Worm (Caenorhabditis elegans): ENCODE results near the gene B0250.5.

Gene B0250.5

DNA sequence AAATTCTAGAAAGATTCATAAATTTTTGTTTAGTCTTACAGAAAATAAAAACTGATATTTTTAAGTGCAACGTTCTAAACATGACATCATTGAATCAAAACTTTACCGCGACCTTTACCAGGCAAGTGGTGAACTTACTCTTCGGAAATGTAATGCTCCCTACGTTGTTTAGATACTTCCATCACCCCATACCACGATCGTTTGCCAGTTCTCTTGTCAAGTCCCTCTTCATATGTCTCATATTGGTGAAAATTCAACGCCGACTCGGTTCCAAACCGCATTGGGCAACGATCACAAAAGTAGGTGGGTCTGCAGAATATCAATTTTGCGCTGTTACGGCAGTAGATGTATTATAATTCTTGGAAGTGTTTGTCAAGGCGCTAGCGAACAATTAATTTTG is 32.9 kb upstream of the B0250.5 start, which contains the start of gene B0250.18:
Gene B0250.18 (minus strand): TSS at position 101 of the 400 bp plus-strand sequence.
- no peak for TF ChIP-seq ama-1 (optimal IDR thresholded peaks at IDR 0.05)
- TF ChIP-seq ceh-36 (tag; optimal IDR thresholded peaks at IDR 0.05) = no peak
- no peak for TF ChIP-seq scrt-1 (GFP tag; IDR thresholded peaks at IDR 0.05)
- no peak for TF ChIP-seq tbx-37 (GFP tag; conservative IDR thresholded peaks at IDR 0.05)
- no peak for TF ChIP-seq sea-1 (GFP tag; conservative IDR thresholded peaks at IDR 0.05)
- no peak for TF ChIP-seq hmbx-1 (tag; optimal IDR thresholded peaks at IDR 0.05)

- TF ChIP-seq hmg-4 (GFP tag; optimal IDR thresholded peaks at IDR 0.05) = peak; percentile 9
- no peak for TF ChIP-seq pes-1 (GFP tag; IDR thresholded peaks at IDR 0.05)
- no peak for TF ChIP-seq ceh-13 (GFP tag; optimal IDR thresholded peaks at IDR 0.05)
These were observed 28.9 kb upstream of the B0250.5 start for ce11 chrV:20464778-20465177.

- TF ChIP-seq tra-4 (tag; optimal IDR thresholded peaks at IDR 0.05) = no peak
- TF ChIP-seq B0310.2 (tag; optimal IDR thresholded peaks at IDR 0.05) = no peak
- TF ChIP-seq ceh-13 (GFP tag; optimal IDR thresholded peaks at IDR 0.05) = no peak
- no peak for TF ChIP-seq hmbx-1 (tag; optimal IDR thresholded peaks at IDR 0.05)
- no peak for TF ChIP-seq sea-1 (GFP tag; conservative IDR thresholded peaks at IDR 0.05)
- TF ChIP-seq ama-1 (optimal IDR thresholded peaks at IDR 0.05) = no peak
- no peak for TF ChIP-seq aly-1 (tag; optimal IDR thresholded peaks at IDR 0.05)
- TF ChIP-seq ets-7 (tag; optimal IDR thresholded peaks at IDR 0.05) = no peak
- TF ChIP-seq tbx-11 (GFP tag; IDR thresholded peaks at IDR 0.05) = no peak
- no peak for TF ChIP-seq ceh-36 (tag; optimal IDR thresholded peaks at IDR 0.05)
- no peak for TF ChIP-seq hmg-4 (GFP tag; optimal IDR thresholded peaks at IDR 0.05)
- TF ChIP-seq scrt-1 (GFP tag; IDR thresholded peaks at IDR 0.05) = no peak
- TF ChIP-seq F13C5.2 (tag; optimal IDR thresholded peaks at IDR 0.05) = no peak
- TF ChIP-seq tbx-37 (GFP tag; conservative IDR thresholded peaks at IDR 0.05) = no peak
- no peak for TF ChIP-seq hnd-1 (tag; optimal IDR thresholded peaks at IDR 0.05)
- TF ChIP-seq flt-1 (GFP tag; IDR thresholded peaks at IDR 0.05) = no peak
These were observed 23.3 kb upstream of the B0250.5 start, which contains the start of gene B0250.8 for ce11 chrV:20470385-20470784. Gene B0250.8 (minus strand): TSS chrV:20470485.

DNA sequence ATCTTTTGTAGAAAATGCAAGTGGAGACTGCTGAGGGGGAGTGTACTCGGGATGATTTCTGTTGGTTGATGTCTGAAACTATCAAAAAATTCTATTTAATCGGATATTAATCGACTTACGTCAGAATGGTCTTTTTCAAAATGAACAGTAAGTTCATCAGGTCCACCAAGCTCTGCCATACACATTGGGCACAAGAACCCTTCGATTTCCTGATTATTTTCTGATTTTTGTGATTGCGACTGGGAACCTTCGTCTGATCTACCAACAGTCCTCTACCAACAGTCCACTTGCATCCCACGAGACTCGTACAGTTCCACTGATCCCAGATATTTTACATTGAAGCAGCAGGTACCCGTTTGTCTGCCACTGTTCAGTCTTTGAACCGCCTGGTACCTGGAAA is 18.7 kb upstream of the B0250.5 start:
- TF ChIP-seq hnd-1 (tag; optimal IDR thresholded peaks at IDR 0.05) (no peak), ama-1 (optimal IDR thresholded peaks at IDR 0.05) (no peak), tbx-37 (GFP tag; conservative IDR thresholded peaks at IDR 0.05) (no peak), tra-4 (tag; optimal IDR thresholded peaks at IDR 0.05) (no peak)

- no peak for TF ChIP-seq B0310.2 (tag; optimal IDR thresholded peaks at IDR 0.05)
- TF ChIP-seq ceh-13 (GFP tag; optimal IDR thresholded peaks at IDR 0.05) = no peak
- TF ChIP-seq ets-7 (tag; optimal IDR thresholded peaks at IDR 0.05) = no peak
- no peak for TF ChIP-seq ceh-36 (tag; optimal IDR thresholded peaks at IDR 0.05)
- no peak for TF ChIP-seq ama-1 (optimal IDR thresholded peaks at IDR 0.05)
- no peak for TF ChIP-seq aly-1 (tag; optimal IDR thresholded peaks at IDR 0.05)
- no peak for TF ChIP-seq sea-1 (GFP tag; conservative IDR thresholded peaks at IDR 0.05)
- TF ChIP-seq scrt-1 (GFP tag; IDR thresholded peaks at IDR 0.05) = no peak
- TF ChIP-seq hmbx-1 (tag; optimal IDR thresholded peaks at IDR 0.05) = no peak
- no peak for TF ChIP-seq hmg-4 (GFP tag; optimal IDR thresholded peaks at IDR 0.05)
- TF ChIP-seq tbx-11 (GFP tag; IDR thresholded peaks at IDR 0.05) = no peak
- TF ChIP-seq flt-1 (GFP tag; IDR thresholded peaks at IDR 0.05) = no peak
- no peak for TF ChIP-seq F13C5.2 (tag; optimal IDR thresholded peaks at IDR 0.05)
- TF ChIP-seq pes-1 (GFP tag; IDR thresholded peaks at IDR 0.05) = no peak
These were observed 17.9 kb upstream of the B0250.5 start, which contains the start of gene B0250.7 for ce11 chrV:20475830-20476229. Gene B0250.7 (minus strand): TSS chrV:20476061.

- TF ChIP-seq sea-1 (GFP tag; conservative IDR thresholded peaks at IDR 0.05) (no peak), ceh-13 (GFP tag; optimal IDR thresholded peaks at IDR 0.05) (no peak), hnd-1 (tag; optimal IDR thresholded peaks at IDR 0.05) (no peak), tbx-37 (GFP tag; conservative IDR thresholded peaks at IDR 0.05) (no peak), hmg-4 (GFP tag; optimal IDR thresholded peaks at IDR 0.05) (no peak), pes-1 (GFP tag; IDR thresholded peaks at IDR 0.05) (no peak)
These were observed 17.2 kb upstream of the B0250.5 start for ce11 chrV:20476514-20476913.

- TF ChIP-seq flt-1 (GFP tag; IDR thresholded peaks at IDR 0.05) (no peak), pes-1 (GFP tag; IDR thresholded peaks at IDR 0.05) (no peak)
These were observed 16.7 kb upstream of the B0250.5 start for ce11 chrV:20476981-20477380.

- no peak for TF ChIP-seq ama-1 (optimal IDR thresholded peaks at IDR 0.05)
- TF ChIP-seq hnd-1 (tag; optimal IDR thresholded peaks at IDR 0.05) = no peak
- TF ChIP-seq hmbx-1 (tag; optimal IDR thresholded peaks at IDR 0.05) = no peak
- 0 out of 2 replicates have a peak, but pooled peaks have one; percentile 15 for TF ChIP-seq flt-1 (GFP tag; IDR thresholded peaks at IDR 0.05)
- TF ChIP-seq tbx-11 (GFP tag; IDR thresholded peaks at IDR 0.05) = no peak
- no peak for TF ChIP-seq tra-4 (tag; optimal IDR thresholded peaks at IDR 0.05)
- no peak for TF ChIP-seq ets-7 (tag; optimal IDR thresholded peaks at IDR 0.05)
These were observed 14.5 kb upstream of the B0250.5 start, which contains the start of the genes calf-1 and rpl-2 for ce11 chrV:20479013-20479739. Gene calf-1 (minus strand): TSS chrV:20479089. Gene rpl-2 (plus strand): TSS chrV:20479689.

DNA sequence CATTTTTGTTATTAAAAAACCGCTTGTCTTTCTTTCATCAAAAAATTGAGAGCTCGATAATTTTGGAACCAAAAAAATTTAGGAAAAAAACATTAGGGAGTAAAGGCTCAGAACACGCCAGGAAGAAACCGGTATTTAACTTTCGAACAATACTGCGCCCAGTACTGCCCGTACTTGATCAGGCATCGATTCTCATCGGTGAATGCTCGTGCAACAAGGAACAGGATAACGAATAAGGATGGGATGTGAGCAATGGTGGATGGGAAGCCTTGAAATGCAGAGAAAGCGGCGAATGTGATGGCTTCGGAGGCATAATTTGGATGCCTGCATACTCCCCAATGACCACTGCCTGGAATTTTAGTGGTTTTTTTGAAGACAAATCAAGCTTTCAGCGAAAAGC is 12.9 kb upstream of the B0250.5 start:
- TF ChIP-seq tbx-37 (GFP tag; conservative IDR thresholded peaks at IDR 0.05) (no peak), aly-1 (tag; optimal IDR thresholded peaks at IDR 0.05) (no peak), hmg-4 (GFP tag; optimal IDR thresholded peaks at IDR 0.05) (no peak), sea-1 (GFP tag; conservative IDR thresholded peaks at IDR 0.05) (no peak), scrt-1 (GFP tag; IDR thresholded peaks at IDR 0.05) (no peak), tra-4 (tag; optimal IDR thresholded peaks at IDR 0.05) (no peak), ama-1 (optimal IDR thresholded peaks at IDR 0.05) (no peak), hnd-1 (tag; optimal IDR thresholded peaks at IDR 0.05) (no peak), F13C5.2 (tag; optimal IDR thresholded peaks at IDR 0.05) (no peak)
